Fruit fly (Drosophila melanogaster): ENCODE data around the gene HP1D3csd.
A peak's percentile ranks its signal among the peaks of the same experiment; 100 is the strongest.

Gene HP1D3csd

DNA sequence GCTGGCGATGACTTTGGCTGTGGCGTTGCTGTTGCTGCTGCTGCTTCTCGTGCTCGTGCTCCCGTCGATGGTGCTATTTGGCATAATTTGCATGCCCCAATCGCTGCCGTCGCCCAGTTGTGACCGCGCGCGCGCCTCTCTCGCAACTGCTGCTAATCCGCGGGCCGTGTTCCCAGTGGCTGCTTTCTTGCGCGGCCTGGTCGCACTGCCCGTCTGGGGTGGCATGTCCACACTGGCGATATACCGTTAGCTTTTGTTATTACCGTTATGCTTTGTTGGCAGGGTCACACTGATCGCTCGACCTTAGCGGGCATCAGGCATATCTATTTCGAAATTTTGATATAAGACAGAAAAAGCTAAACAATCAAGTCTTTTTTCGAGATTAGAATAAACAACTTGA lies 11.6 kb downstream of the HP1D3csd start, which contains the start of gene CG7990 (continued):
- TF ChIP-seq stwl (tag; optimal IDR thresholded peaks at IDR 0.05) (peak; percentile 95), oc (tag; optimal IDR thresholded peaks at IDR 0.05) (peak; percentile 6), sd (tag; optimal IDR thresholded peaks at IDR 0.05) (no peak), CG31224 (GFP tag; IDR thresholded peaks at IDR 0.05) (no peak), dm (GFP tag; optimal IDR thresholded peaks at IDR 0.05) (no peak), PHDP (tag; optimal IDR thresholded peaks at IDR 0.05) (no peak), Sry-δ (GFP tag; optimal IDR thresholded peaks at IDR 0.05) (peak; percentile 23), MBD-R2 (GFP tag; IDR thresholded peaks at IDR 0.05) (peak; percentile 38), CG7987 (GFP tag; optimal IDR thresholded peaks at IDR 0.05) (no peak), Ets97D (GFP tag; optimal IDR thresholded peaks at IDR 0.05) (peak; percentile 32), CG34224 (GFP tag; IDR thresholded peaks at IDR 0.05; ENCODE audit: partially characterized antibody) (peak; percentile 6; the same call in 1 of the 3 replicates), kay (GFP tag; optimal IDR thresholded peaks at IDR 0.05) (no peak), ewg (GFP tag; optimal IDR thresholded peaks at IDR 0.05) (peak; percentile 86), CG4328 (GFP tag; optimal IDR thresholded peaks at IDR 0.05) (no peak), Dll (GFP tag; IDR thresholded peaks at IDR 0.05; ENCODE audit: partially characterized antibody) (peak; percentile 40; the same call in 1 of the 4 replicates), crol (GFP tag; IDR thresholded peaks at IDR 0.05) (no peak; the same call in 1 of the 2 replicates), CG17186 (GFP tag; optimal IDR thresholded peaks at IDR 0.05) (peak; percentile 27), CG15514 (GFP tag; optimal IDR thresholded peaks at IDR 0.05) (peak; percentile 56), CG12942 (GFP tag; optimal IDR thresholded peaks at IDR 0.05) (no peak), CG11560 (tag; IDR thresholded peaks at IDR 0.05) (no peak), CG31441 (GFP tag; IDR thresholded peaks at IDR 0.05) (no peak), amos (GFP tag; IDR thresholded peaks at IDR 0.05; ENCODE audit: partially characterized antibody) (peak; percentile 43), Adf1 (GFP tag; IDR thresholded peaks at IDR 0.05) (no peak; the same call in 1 of the 2 replicates), chif (GFP tag; optimal IDR thresholded peaks at IDR 0.05) (no peak), fd64A (GFP tag; optimal IDR thresholded peaks at IDR 0.05) (no peak), chinmo (GFP tag; IDR thresholded peaks at IDR 0.05; ENCODE audit: partially characterized antibody) (0 out of 4 replicates have a peak, but pooled peaks have one; percentile 29), Eip74EF (GFP tag; optimal IDR thresholded peaks at IDR 0.05) (no peak), Fer3 (tag; optimal IDR thresholded peaks at IDR 0.05) (no peak), CG14710 (tag; optimal IDR thresholded peaks at IDR 0.05) (peak; percentile 34), tna (GFP tag; IDR thresholded peaks at IDR 0.05; ENCODE audit: partially characterized antibody) (0 out of 2 replicates have a peak, but pooled peaks have one; percentile 15), prd (optimal IDR thresholded peaks at IDR 0.05) (no peak), prd (GFP tag; IDR thresholded peaks at IDR 0.05) (0 out of 3 replicates have a peak, but pooled peaks have one; percentile 15), Lim3 (GFP tag; IDR thresholded peaks at IDR 0.05) (no peak), CG12659 (GFP tag; optimal IDR thresholded peaks at IDR 0.05) (peak; percentile 27), ato (GFP tag; IDR thresholded peaks at IDR 0.05; ENCODE audit: partially characterized antibody) (peak; percentile 38; the same call in 1 of the 2 replicates), Dref (GFP tag; IDR thresholded peaks at IDR 0.05) (peak; percentile 44), CG8290 (GFP tag; optimal IDR thresholded peaks at IDR 0.05) (no peak), CG8290 (tag; optimal IDR thresholded peaks at IDR 0.05) (peak in 1 of 2 experiments; percentile 61), CG10462 (GFP tag; optimal IDR thresholded peaks at IDR 0.05) (peak; percentile 45), Med (GFP tag) (peak; percentile 73), CG33213 (GFP tag; optimal IDR thresholded peaks at IDR 0.05) (peak; percentile 4), CG15011 (GFP tag; optimal IDR thresholded peaks at IDR 0.05) (no peak), CG4730 (GFP tag; IDR thresholded peaks at IDR 0.05) (no peak), hb (GFP tag; IDR thresholded peaks at IDR 0.05; ENCODE audit: partially characterized antibody) (no peak), CG6791 (GFP tag; IDR thresholded peaks at IDR 0.05; ENCODE audit: partially characterized antibody) (peak; percentile 36; the same call in 1 of the 3 replicates), pros (GFP tag; optimal IDR thresholded peaks at IDR 0.05) (no peak), hbn (GFP tag; IDR thresholded peaks at IDR 0.05; ENCODE audit: partially characterized antibody) (peak; percentile 48; the same call in 1 of the 2 replicates), inv (GFP tag; IDR thresholded peaks at IDR 0.05; ENCODE audit: partially characterized antibody) (0 out of 2 replicates have a peak, but pooled peaks have one; percentile 13), gfzf (GFP tag; optimal IDR thresholded peaks at IDR 0.05) (peak; percentile 75)
